Fruit fly (Drosophila melanogaster): ENCODE results near the gene Dhc36C.

DNA sequence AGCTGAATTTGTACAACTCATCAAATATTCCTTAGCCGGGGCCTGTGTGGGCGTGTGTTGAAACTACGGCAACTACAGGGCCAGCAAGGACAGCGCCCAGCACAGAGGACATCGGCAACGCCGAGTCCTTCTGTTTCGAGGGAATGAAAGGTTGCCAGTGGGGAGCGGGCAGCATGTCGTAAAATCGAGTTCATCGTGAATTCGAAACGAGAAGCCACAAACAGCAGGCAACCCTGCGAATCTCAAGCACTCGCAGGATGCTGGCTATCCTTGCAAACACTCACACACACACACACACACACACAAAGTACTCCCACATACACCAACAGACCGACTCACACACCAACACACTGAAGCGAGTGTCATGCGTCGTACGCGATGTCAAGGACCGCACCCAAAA lies 60.7 kb downstream of the Dhc36C start:
- TF ChIP-seq CG9139 (GFP tag; optimal IDR thresholded peaks at IDR 0.05) (no peak), CG10631 (GFP tag; optimal IDR thresholded peaks at IDR 0.05) (no peak), Gug (GFP tag; IDR thresholded peaks at IDR 0.05) (no peak), OdsH (GFP tag; optimal IDR thresholded peaks at IDR 0.05) (no peak), fkh (GFP tag; optimal IDR thresholded peaks at IDR 0.05) (no peak), CG7368 (GFP tag; optimal IDR thresholded peaks at IDR 0.05) (no peak), ss (GFP tag; optimal IDR thresholded peaks at IDR 0.05) (no peak), Eip78C (GFP tag) (no peak), Hr4 (GFP tag; optimal IDR thresholded peaks at IDR 0.05) (no peak), Sox102F (GFP tag; optimal IDR thresholded peaks at IDR 0.05) (no peak), CG16779 (tag; optimal IDR thresholded peaks at IDR 0.05) (no peak), vri (GFP tag; optimal IDR thresholded peaks at IDR 0.05) (no peak), fd85E (GFP tag; optimal IDR thresholded peaks at IDR 0.05) (no peak)

Measured in whole organism, prepupa.